Fruit fly (Drosophila melanogaster) S2 (cell line): ENCODE measurements around the gene alpha-Est2.

Experiments
- CG8478 ChIP-seq: fragments of >200 bp; optimal IDR thresholded peaks from 2 replicates; lab custom pipeline; 2018
- CTCF ChIP-seq, 2 experiments: fragments of >200 bp; optimal IDR thresholded peaks; 2 replicates each; lab custom pipeline; 2018

DNA sequence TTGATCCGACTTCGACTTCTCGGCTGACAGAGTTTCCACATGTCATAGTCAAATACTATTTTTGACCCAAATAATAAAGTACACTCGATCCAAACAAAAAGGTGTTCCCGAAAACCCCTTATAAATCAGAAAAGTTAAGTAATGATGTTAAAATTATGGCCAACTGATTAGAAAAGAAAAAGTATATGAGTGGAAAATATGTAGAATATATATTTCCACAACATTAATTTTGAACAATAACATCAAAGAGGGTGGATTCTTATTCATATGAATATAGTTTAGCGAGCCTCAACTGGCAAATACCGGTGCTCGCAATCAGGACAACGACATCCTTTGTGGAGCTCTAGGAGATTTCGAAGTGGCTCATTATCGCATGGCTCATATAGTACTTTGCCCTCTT is 12.9 kb upstream of the alpha-Est2 start, which contains the start of gene alpha-Est6:
- TF ChIP-seq CG8478 (lab: Kevin White, UChicago): no peak
- no peak for TF ChIP-seq CTCF (optimal IDR thresholded peaks at IDR 0.05; lab: Kevin White, UChicago)
